ENCODE assay signal across 2 fruit fly cellular contexts in genomic region chr3L:22835144-22835964, dm6.
TF ChIP-seq lines count a peak whose summit lies in the region.

Gene jim (minus strand): TSS chr3L:22835194.

TF ChIP-seq in whole organism, embryonic, 481 proteins besides CTCF, POLR2A, EP300 and RAD21 (continued from another document and continues in another):
- TF ChIP-seq CG3163 (GFP tag; optimal IDR thresholded peaks at IDR 0.05; lab: Kevin White, UChicago) (peak; percentile 27), CG4360 (GFP tag; IDR thresholded peaks at IDR 0.05; lab: Robert Waterston, UW) (no peak; the same call in 1 of the 2 replicates), caup (GFP tag; optimal IDR thresholded peaks at IDR 0.05; lab: Kevin White, UChicago; ENCODE audit: severe bottlenecking) (peak; percentile 44), gem (tag; optimal IDR thresholded peaks at IDR 0.05; lab: Kevin White, UChicago) (no peak), ato (GFP tag; IDR thresholded peaks at IDR 0.05; lab: Robert Waterston, UW; ENCODE audit: partially characterized antibody) (no peak), CG17186 (GFP tag; optimal IDR thresholded peaks at IDR 0.05; lab: Kevin White, UChicago) (no peak), CG10543 (GFP tag; optimal IDR thresholded peaks at IDR 0.05; lab: Kevin White, UChicago) (peak; percentile 79), amos (GFP tag; IDR thresholded peaks at IDR 0.05; lab: Robert Waterston, UW; ENCODE audit: partially characterized antibody) (peak; percentile 27; the same call in 1 of the 2 replicates), Drgx (GFP tag; IDR thresholded peaks at IDR 0.05; lab: Robert Waterston, UW) (peak; percentile 62), CG2202 (tag; optimal IDR thresholded peaks at IDR 0.05; lab: Kevin White, UChicago) (no peak), ro (GFP tag; IDR thresholded peaks at IDR 0.05; lab: Robert Waterston, UW) (no peak), en (GFP tag; optimal IDR thresholded peaks at IDR 0.05; lab: Kevin White, UChicago) (no peak), bbx (GFP tag; IDR thresholded peaks at IDR 0.05; lab: Robert Waterston, UW; ENCODE audit: partially characterized antibody) (no peak; the same call in 1 of the 2 replicates), pan (optimal IDR thresholded peaks at IDR 0.05; lab: Kevin White, UChicago) (no peak), pan (GFP tag; optimal IDR thresholded peaks at IDR 0.05 in 1 of 2, IDR thresholded peaks at IDR 0.05 in 1 of 2) (no peak), CG11085 (GFP tag; IDR thresholded peaks at IDR 0.05; lab: Robert Waterston, UW) (no peak), CG8944 (GFP tag; optimal IDR thresholded peaks at IDR 0.05; lab: Kevin White, UChicago) (no peak), CG7271 (tag; optimal IDR thresholded peaks at IDR 0.05; lab: Kevin White, UChicago) (no peak), HmgD (GFP tag; optimal IDR thresholded peaks at IDR 0.05; lab: Kevin White, UChicago) (no peak), stwl (tag; optimal IDR thresholded peaks at IDR 0.05; lab: Kevin White, UChicago) (no peak), Neu2 (GFP tag; optimal IDR thresholded peaks at IDR 0.05; lab: Kevin White, UChicago; ENCODE audit: borderline replicate concordance) (no peak), NK7.1 (GFP tag; optimal IDR thresholded peaks at IDR 0.05; lab: Kevin White, UChicago) (no peak), Fer2 (tag; optimal IDR thresholded peaks at IDR 0.05; lab: Kevin White, UChicago) (no peak), grn (GFP tag; optimal IDR thresholded peaks at IDR 0.05; lab: Kevin White, UChicago) (no peak), jing (GFP tag; optimal IDR thresholded peaks at IDR 0.05; lab: Kevin White, UChicago) (no peak), Dfd (GFP tag; optimal IDR thresholded peaks at IDR 0.05; lab: Kevin White, UChicago) (no peak), CG9876 (GFP tag; optimal IDR thresholded peaks at IDR 0.05; lab: Kevin White, UChicago) (no peak), CG5245 (GFP tag; optimal IDR thresholded peaks at IDR 0.05; lab: Kevin White, UChicago) (no peak), CG1024 (GFP tag; IDR thresholded peaks at IDR 0.05; lab: Robert Waterston, UW) (no peak), Dref (GFP tag; IDR thresholded peaks at IDR 0.05; lab: Robert Waterston, UW) (no peak), TFAM (GFP tag; optimal IDR thresholded peaks at IDR 0.05; lab: Kevin White, UChicago) (no peak), tup (GFP tag; optimal IDR thresholded peaks at IDR 0.05; lab: Kevin White, UChicago) (no peak), hth (optimal IDR thresholded peaks at IDR 0.05; lab: Kevin White, UChicago) (no peak), CG6689 (GFP tag; IDR thresholded peaks at IDR 0.05; lab: Robert Waterston, UW) (no peak), p53 (GFP tag; optimal IDR thresholded peaks at IDR 0.05; lab: Kevin White, UChicago) (no peak), btn (GFP tag; optimal IDR thresholded peaks at IDR 0.05; lab: Kevin White, UChicago) (no peak), CoRest (tag; optimal IDR thresholded peaks at IDR 0.05; lab: Kevin White, UChicago) (no peak), nerfin-1 (tag; optimal IDR thresholded peaks at IDR 0.05; lab: Kevin White, UChicago) (peak; percentile 36), CG7963 (GFP tag; IDR thresholded peaks at IDR 0.05; lab: Robert Waterston, UW; ENCODE audit: partially characterized antibody) (no peak), luna (GFP tag; optimal IDR thresholded peaks at IDR 0.05; lab: Kevin White, UChicago) (no peak), CG1647 (GFP tag; optimal IDR thresholded peaks at IDR 0.05; lab: Kevin White, UChicago) (no peak), Dll (GFP tag; IDR thresholded peaks at IDR 0.05; lab: Robert Waterston, UW; ENCODE audit: partially characterized antibody) (peak; percentile 53; the same call in 2 of the 4 replicates), CG2120 (GFP tag; optimal IDR thresholded peaks at IDR 0.05; lab: Kevin White, UChicago) (no peak), CkIIα-i1 (GFP tag; IDR thresholded peaks at IDR 0.05; lab: Robert Waterston, UW) (no peak), D19B (GFP tag; optimal IDR thresholded peaks at IDR 0.05; lab: Kevin White, UChicago) (peak; percentile 9), CG11560 (tag; IDR thresholded peaks at IDR 0.05; lab: Robert Waterston, UW) (no peak), twi (tag; optimal IDR thresholded peaks at IDR 0.05; lab: Kevin White, UChicago) (no peak), CG9932 (GFP tag; IDR thresholded peaks at IDR 0.05; lab: Robert Waterston, UW) (peak; percentile 5; the same call in 1 of the 2 replicates), Side (GFP tag; optimal IDR thresholded peaks at IDR 0.05; lab: Kevin White, UChicago) (no peak), CG1233 (GFP tag; optimal IDR thresholded peaks at IDR 0.05; lab: Kevin White, UChicago) (no peak), dati (GFP tag; IDR thresholded peaks at IDR 0.05; lab: Robert Waterston, UW) (no peak), CG4328 (GFP tag; optimal IDR thresholded peaks at IDR 0.05; lab: Kevin White, UChicago) (no peak), cato (GFP tag; optimal IDR thresholded peaks at IDR 0.05; lab: Kevin White, UChicago; ENCODE audit: borderline replicate concordance) (no peak), gce (GFP tag; IDR thresholded peaks at IDR 0.05; lab: Robert Waterston, UW) (no peak), CG2199 (GFP tag; IDR thresholded peaks at IDR 0.05; lab: Robert Waterston, UW) (no peak), CG15011 (GFP tag; optimal IDR thresholded peaks at IDR 0.05; lab: Kevin White, UChicago) (no peak), dm (GFP tag; optimal IDR thresholded peaks at IDR 0.05; lab: Kevin White, UChicago) (no peak), HmgZ (tag; optimal IDR thresholded peaks at IDR 0.05; lab: Kevin White, UChicago) (no peak), da (GFP tag; optimal IDR thresholded peaks at IDR 0.05; lab: Kevin White, UChicago) (no peak), MBD-R2 (GFP tag; IDR thresholded peaks at IDR 0.05; lab: Robert Waterston, UW) (0 out of 2 replicates have a peak, but pooled peaks have one; percentile 6), CG4617 (GFP tag; optimal IDR thresholded peaks at IDR 0.05; lab: Kevin White, UChicago; ENCODE audit: borderline replicate concordance) (no peak), insv (GFP tag; optimal IDR thresholded peaks at IDR 0.05; lab: Kevin White, UChicago) (no peak), GATAe (GFP tag; conservative IDR thresholded peaks at IDR 0.05; lab: Robert Waterston, UW) (no peak), CG31441 (GFP tag; IDR thresholded peaks at IDR 0.05; lab: Robert Waterston, UW) (no peak), dmrt11E (tag; optimal IDR thresholded peaks at IDR 0.05; lab: Kevin White, UChicago) (no peak), CG7372 (GFP tag; IDR thresholded peaks at IDR 0.05; lab: Robert Waterston, UW) (no peak), H2.0 (GFP tag; IDR thresholded peaks at IDR 0.05; lab: Robert Waterston, UW) (no peak)

TF ChIP-seq in whole organism, prepupa, 60 proteins besides CTCF, POLR2A, EP300 and RAD21 (continued from another document):
- TF ChIP-seq Sox15 (GFP tag; optimal IDR thresholded peaks at IDR 0.05; lab: Kevin White, UChicago) = no peak
- peak in 1 of 2 experiments; percentile 15 for TF ChIP-seq salr (GFP tag; optimal IDR thresholded peaks at IDR 0.05; lab: Kevin White, UChicago)
- TF ChIP-seq CG10669 (GFP tag; optimal IDR thresholded peaks at IDR 0.05; lab: Kevin White, UChicago) = peak; percentile 5
- TF ChIP-seq OdsH (GFP tag; optimal IDR thresholded peaks at IDR 0.05; lab: Kevin White, UChicago) = no peak
- TF ChIP-seq CG4318 (GFP tag; optimal IDR thresholded peaks at IDR 0.05; lab: Kevin White, UChicago) = no peak
- peak; percentile 27 for TF ChIP-seq esn (GFP tag; optimal IDR thresholded peaks at IDR 0.05; lab: Kevin White, UChicago)
- peak; percentile 64 for TF ChIP-seq CG6276 (GFP tag; optimal IDR thresholded peaks at IDR 0.05; lab: Kevin White, UChicago)
- no peak for TF ChIP-seq acj6 (GFP tag; optimal IDR thresholded peaks at IDR 0.05; lab: Kevin White, UChicago)
